Worm (Caenorhabditis elegans) whole organism, L1 larva: ENCODE measurements around the gene K09B11.4.
A peak's percentile ranks its signal among the peaks of the same experiment; 100 is the strongest.

Source experiments
- C04F5.9 ChIP-seq: sonication (generic microtip); optimal IDR thresholded peaks from 2 replicates; lab custom pipeline; 2016; ENCODE audit warnings: missing genetic modification characterization, missing compliant biosample characterization
- C34B4.2 ChIP-seq: sonication (generic microtip); optimal IDR thresholded peaks from 2 replicates; lab custom pipeline; 2017; ENCODE audit warnings: mild to moderate bottlenecking, missing genetic modification characterization, missing compliant biosample characterization
- Y116A8C.19 ChIP-seq: sonication (generic microtip); optimal IDR thresholded peaks from 2 replicates; lab custom pipeline; 2016; ENCODE audit warnings: missing compliant biosample characterization, missing genetic modification characterization, borderline replicate concordance
- aha-1 ChIP-seq: fragments of 150-350 bp; optimal IDR thresholded peaks from 2 replicates; lab custom pipeline; 2014; ENCODE audit warnings: missing biosample characterization, missing genetic modification characterization
- ceh-63 ChIP-seq: fragments of 200-800 bp; sonication (Bioruptor generic); optimal IDR thresholded peaks from 2 replicates; lab custom pipeline; 2018; ENCODE audit warnings: mild to moderate bottlenecking, missing genetic modification characterization, missing compliant biosample characterization
- ceh-8 ChIP-seq: fragments of 200-800 bp; sonication (Bioruptor generic); optimal IDR thresholded peaks from 2 replicates; lab custom pipeline; 2018; ENCODE audit warnings: mild to moderate bottlenecking, missing genetic modification characterization, moderate library complexity, missing compliant biosample characterization
- ceh-88 ChIP-seq: fragments of 200-800 bp; sonication (Bioruptor generic); IDR thresholded peaks from 2 replicates; pipeline ENCODE4 v1.3.6; 2022; ENCODE audit warnings: missing genetic modification characterization, missing compliant biosample characterization
- ceh-90 ChIP-seq: sonication (generic microtip); optimal IDR thresholded peaks from 2 replicates; lab custom pipeline; 2016; ENCODE audit warnings: missing genetic modification characterization, missing compliant biosample characterization
- ces-1 ChIP-seq: fragments of 150-350 bp; optimal IDR thresholded peaks from 2 replicates; lab custom pipeline; 2014; ENCODE audit warnings: missing biosample characterization, missing genetic modification reagents, missing genetic modification characterization
- efl-1 ChIP-seq, 4 experiments: fragments of 150-350 bp; optimal IDR thresholded peaks in 3 of 4; peaks in 1 of 4; 1 replicate in 1 of 4; 2 replicates in 3 of 4; lab custom pipeline; 2014; ENCODE audit warnings: missing biosample characterization in 2 of 4, missing genetic modification characterization in 2 of 4, missing genetic modification reagents in 2 of 4
- egl-27 ChIP-seq, 2 experiments: fragments of 150-350 bp in 1 of 2; sonication (generic microtip); optimal IDR thresholded peaks; 3 replicates each; lab custom pipeline; 2017 to 2018; ENCODE audit warnings: missing biosample characterization in 2 of 2, missing genetic modification characterization in 2 of 2, missing genetic modification reagents in 2 of 2
- elt-2 ChIP-seq: sonication (generic microtip); optimal IDR thresholded peaks from 2 replicates; lab custom pipeline; 2016; ENCODE audit warnings: missing genetic modification characterization, mild to moderate bottlenecking, inconsistent platforms, missing compliant biosample characterization, missing genetic modification reagents
- elt-3 ChIP-seq, 6 experiments: fragments of 150-350 bp in 1 of 6; sonication (generic microtip); optimal IDR thresholded peaks; 2 replicates each; lab custom pipeline; 2017 to 2018; ENCODE audit warnings: missing biosample characterization in 6 of 6, missing genetic modification characterization in 6 of 6, inconsistent platforms in 1 of 6
- fkh-10 ChIP-seq: sonication (generic microtip); optimal IDR thresholded peaks from 2 replicates; lab custom pipeline; 2017; ENCODE audit warnings: missing biosample characterization, missing genetic modification reagents, missing genetic modification characterization
- fkh-4 ChIP-seq: sonication (generic microtip); optimal IDR thresholded peaks from 2 replicates; lab custom pipeline; 2016; ENCODE audit warnings: missing compliant biosample characterization, missing genetic modification characterization, borderline replicate concordance
- fkh-8 ChIP-seq: sonication (generic microtip); optimal IDR thresholded peaks from 2 replicates; lab custom pipeline; 2016; ENCODE audit warnings: mild to moderate bottlenecking, missing genetic modification characterization, missing compliant biosample characterization
- fos-1 ChIP-seq: fragments of 150-350 bp; optimal IDR thresholded peaks from 2 replicates; lab custom pipeline; 2014; ENCODE audit warnings: missing biosample characterization, missing genetic modification characterization
- grh-1 ChIP-seq: fragments of 200-800 bp; sonication (Bioruptor generic); IDR thresholded peaks from 2 replicates; pipeline ENCODE4 v1.3.6; 2022; ENCODE audit warnings: missing genetic modification reagents, missing genetic modification characterization, missing compliant biosample characterization
- hlh-17 ChIP-seq: fragments of 200-800 bp; sonication (Bioruptor generic); optimal IDR thresholded peaks from 2 replicates; lab custom pipeline; 2018; ENCODE audit warnings: missing genetic modification characterization, mild to moderate bottlenecking, missing compliant biosample characterization, moderate library complexity, borderline replicate concordance
- hlh-4 ChIP-seq: sonication (generic microtip); optimal IDR thresholded peaks from 2 replicates; lab custom pipeline; 2016; ENCODE audit warnings: mild to moderate bottlenecking, missing genetic modification characterization, missing compliant biosample characterization
- irx-1 ChIP-seq: sonication (generic microtip); optimal IDR thresholded peaks from 2 replicates; lab custom pipeline; 2016; ENCODE audit warnings: missing genetic modification characterization, missing compliant biosample characterization
- isw-1 ChIP-seq: fragments of 200-800 bp; sonication (Bioruptor generic); IDR thresholded peaks from 2 replicates; pipeline ENCODE4 v1.3.6; 2022; ENCODE audit warnings: missing genetic modification characterization, missing compliant biosample characterization
- lin-13 ChIP-seq: fragments of 150-350 bp; optimal IDR thresholded peaks from 2 replicates; lab custom pipeline; 2014; ENCODE audit warnings: missing biosample characterization, missing genetic modification reagents, missing genetic modification characterization
- lin-15B ChIP-seq: fragments of 150-350 bp; sonication (generic microtip); optimal IDR thresholded peaks from 3 replicates; lab custom pipeline; 2014; ENCODE audit warnings: missing biosample characterization, missing genetic modification characterization
- lsy-2 ChIP-seq, 2 experiments: fragments of 150-350 bp; optimal IDR thresholded peaks; 2 replicates each; lab custom pipeline; 2014; ENCODE audit warnings: missing biosample characterization in 2 of 2, missing genetic modification characterization in 2 of 2
- mab-9 ChIP-seq: fragments of 200-800 bp; sonication (Bioruptor generic); IDR thresholded peaks from 2 replicates; pipeline ENCODE4 v1.3.6; 2022; ENCODE audit warnings: missing genetic modification reagents, missing genetic modification characterization, missing compliant biosample characterization
- mef-2 ChIP-seq: fragments of 150-350 bp; optimal IDR thresholded peaks from 2 replicates; lab custom pipeline; 2014; ENCODE audit warnings: missing biosample characterization, missing genetic modification characterization
- mep-1 ChIP-seq: fragments of 150-350 bp; optimal IDR thresholded peaks from 2 replicates; lab custom pipeline; 2014; ENCODE audit warnings: missing biosample characterization, missing genetic modification characterization
- nhr-11 ChIP-seq: fragments of 150-350 bp; optimal IDR thresholded peaks from 2 replicates; lab custom pipeline; 2014; ENCODE audit warnings: missing biosample characterization, missing genetic modification characterization
- nhr-19 ChIP-seq: fragments of 200-800 bp; sonication (Bioruptor generic); conservative IDR thresholded peaks from 2 replicates; pipeline ENCODE4 v1.3.6; 2022; ENCODE audit warnings: missing genetic modification characterization, missing compliant biosample characterization
- nhr-237 ChIP-seq: fragments of 150-350 bp; optimal IDR thresholded peaks from 2 replicates; lab custom pipeline; 2014; ENCODE audit warnings: missing biosample characterization, missing genetic modification characterization
- nhr-47 ChIP-seq: sonication (generic microtip); optimal IDR thresholded peaks from 2 replicates; lab custom pipeline; 2016; ENCODE audit warnings: mild to moderate bottlenecking, missing genetic modification characterization, moderate library complexity, missing compliant biosample characterization
- nhr-76 ChIP-seq: sonication (generic microtip); optimal IDR thresholded peaks from 2 replicates; lab custom pipeline; 2017; ENCODE audit warnings: missing biosample characterization, missing genetic modification characterization
- nhr-77 ChIP-seq: fragments of 150-350 bp; optimal IDR thresholded peaks from 2 replicates; lab custom pipeline; 2014; ENCODE audit warnings: missing biosample characterization, missing genetic modification characterization
- nhr-90 ChIP-seq: sonication (generic microtip); optimal IDR thresholded peaks from 2 replicates; lab custom pipeline; 2016; ENCODE audit warnings: mild to moderate bottlenecking, missing genetic modification characterization, missing compliant biosample characterization; ENCODE audit not compliant: poor library complexity
- pag-3 ChIP-seq: sonication (generic microtip); optimal IDR thresholded peaks from 2 replicates; lab custom pipeline; 2017; ENCODE audit warnings: missing genetic modification characterization, mild to moderate bottlenecking, missing compliant biosample characterization, antibody characterized with exemption, borderline replicate concordance; ENCODE audit not compliant: insufficient read depth
- pqm-1 ChIP-seq: sonication (generic microtip); optimal IDR thresholded peaks from 3 replicates; lab custom pipeline; 2017; ENCODE audit warnings: missing biosample characterization, missing genetic modification characterization
- skn-1 ChIP-seq: fragments of 150-350 bp; optimal IDR thresholded peaks from 2 replicates; lab custom pipeline; 2014; ENCODE audit warnings: missing biosample characterization, missing genetic modification characterization
- snpc-4 ChIP-seq: fragments of 150-350 bp; optimal IDR thresholded peaks from 2 replicates; lab custom pipeline; 2014; ENCODE audit warnings: missing biosample characterization, missing genetic modification characterization
- snu-23 ChIP-seq: sonication (generic microtip); optimal IDR thresholded peaks from 2 replicates; lab custom pipeline; 2016; ENCODE audit warnings: missing genetic modification characterization, missing compliant biosample characterization
- sox-4 ChIP-seq: sonication (generic microtip); optimal IDR thresholded peaks from 2 replicates; lab custom pipeline; 2016; ENCODE audit warnings: missing genetic modification characterization, missing compliant biosample characterization
- sup-37 ChIP-seq: fragments of 200-800 bp; sonication (Bioruptor generic); optimal IDR thresholded peaks from 2 replicates; lab custom pipeline; 2018; ENCODE audit warnings: mild to moderate bottlenecking, missing genetic modification characterization, missing compliant biosample characterization
- swsn-7 ChIP-seq: sonication (generic microtip); optimal IDR thresholded peaks from 2 replicates; lab custom pipeline; 2016; ENCODE audit warnings: missing genetic modification characterization, missing compliant biosample characterization
- tbx-2 ChIP-seq: sonication (generic microtip); optimal IDR thresholded peaks from 2 replicates; lab custom pipeline; 2016; ENCODE audit warnings: missing genetic modification characterization, missing compliant biosample characterization
- unc-30 ChIP-seq: sonication (generic microtip); optimal IDR thresholded peaks from 2 replicates; lab custom pipeline; 2017; ENCODE audit warnings: missing biosample characterization, missing genetic modification characterization
- unc-62 ChIP-seq: fragments of 150-350 bp; optimal IDR thresholded peaks from 2 replicates; lab custom pipeline; 2014; ENCODE audit warnings: missing biosample characterization, missing genetic modification reagents, missing genetic modification characterization
- unc-86 ChIP-seq: sonication (generic microtip); optimal IDR thresholded peaks from 2 replicates; lab custom pipeline; 2016; ENCODE audit warnings: missing genetic modification characterization, missing compliant biosample characterization
- xbp-1 ChIP-seq: sonication (generic microtip); optimal IDR thresholded peaks from 2 replicates; lab custom pipeline; 2016; ENCODE audit warnings: missing genetic modification characterization, missing compliant biosample characterization
- zip-4 ChIP-seq: fragments of 200-800 bp; sonication (Bioruptor generic); optimal IDR thresholded peaks from 2 replicates; lab custom pipeline; 2018; ENCODE audit warnings: mild to moderate bottlenecking, missing genetic modification characterization, moderate library complexity, missing compliant biosample characterization
- ztf-11 ChIP-seq, 2 experiments: sonication (generic microtip); optimal IDR thresholded peaks; 2 replicates each; lab custom pipeline; 2016 to 2017; ENCODE audit warnings: missing genetic modification characterization in 2 of 2, missing biosample characterization in 1 of 2, missing compliant biosample characterization in 1 of 2
- ztf-4 ChIP-seq: fragments of 150-350 bp; optimal IDR thresholded peaks from 2 replicates; lab custom pipeline; 2014; ENCODE audit warnings: missing biosample characterization, missing genetic modification characterization

Gene K09B11.4

DNA sequence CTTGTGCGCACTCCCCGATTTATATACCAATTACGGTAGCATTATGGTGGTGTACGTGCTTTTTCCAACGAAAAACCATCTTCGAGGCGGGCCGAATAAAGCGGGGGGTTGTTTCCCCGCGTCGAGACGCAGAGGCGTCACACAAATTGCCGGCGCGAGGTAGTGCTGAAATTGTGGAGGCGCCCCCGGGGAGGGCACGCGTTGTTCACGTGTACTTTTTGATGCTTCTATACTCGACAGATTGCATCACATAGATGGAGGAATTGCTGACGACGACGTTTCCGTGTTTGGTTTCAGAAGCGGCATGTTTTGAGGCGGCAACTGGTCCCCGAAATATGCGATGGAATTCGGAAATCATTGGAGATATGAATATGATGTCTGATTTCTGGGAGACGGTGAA, 34.1 kb upstream of the K09B11.4 start (continued):
- TF ChIP-seq mef-2 (tag; lab: Kevin White, UChicago) (peak; percentile 79), skn-1 (tag; lab: Kevin White, UChicago) (peak; percentile 88), zip-4 (GFP tag; lab: Kevin White, UChicago) (peak; percentile 4), nhr-237 (tag; lab: Kevin White, UChicago) (peak; percentile 64), ztf-4 (tag; lab: Kevin White, UChicago) (peak; percentile 85), swsn-7 (tag; lab: Kevin White, UChicago) (peak; percentile 89), pag-3 (tag; lab: Kevin White, UChicago) (no peak), isw-1 (GFP tag; lab: Robert Waterston, UW) (peak; percentile 63), snpc-4 (tag; lab: Kevin White, UChicago) (peak; percentile 24), hlh-17 (no peak), ceh-8 (GFP tag; lab: Kevin White, UChicago) (peak; percentile 75), tbx-2 (tag; lab: Kevin White, UChicago) (peak; percentile 91), fkh-4 (tag; lab: Kevin White, UChicago) (no peak), lsy-2 (tag; optimal IDR thresholded peaks at IDR 0.05; lab: Kevin White, UChicago) (peak; percentile 74 to 87), mep-1 (peak; percentile 56), fos-1 (peak; percentile 26), unc-86 (tag; lab: Kevin White, UChicago) (peak; percentile 63), C04F5.9 (tag; lab: Kevin White, UChicago) (no peak), nhr-11 (tag; lab: Kevin White, UChicago) (peak; percentile 36), ceh-63 (GFP tag; lab: Kevin White, UChicago) (no peak), lin-13 (GFP tag; lab: Kevin White, UChicago) (peak; percentile 84), unc-62 (no peak), ceh-90 (tag; lab: Kevin White, UChicago) (no peak), irx-1 (tag; lab: Kevin White, UChicago) (peak; percentile 68), C34B4.2 (no peak), ztf-11 (tag; optimal IDR thresholded peaks at IDR 0.05; lab: Kevin White, UChicago) (peak in 1 of 2 experiments; percentile 53), fkh-10 (GFP tag; lab: Kevin White, UChicago) (peak; percentile 93), sox-4 (tag; lab: Kevin White, UChicago) (peak; percentile 26), sup-37 (GFP tag; lab: Kevin White, UChicago) (no peak), ces-1 (GFP tag; lab: Kevin White, UChicago) (no peak), nhr-76 (tag; lab: Kevin White, UChicago) (no peak), snu-23 (GFP tag; lab: Kevin White, UChicago) (peak; percentile 96), egl-27 (tag; optimal IDR thresholded peaks at IDR 0.05; lab: Kevin White, UChicago) (peak; percentile 69 to 88), lin-15B (peak; percentile 2), aha-1 (peak; percentile 93), nhr-90 (tag; lab: Kevin White, UChicago) (peak; percentile 88)
- TF ChIP-seq, all 84 proteins: peak for 56

DNA sequence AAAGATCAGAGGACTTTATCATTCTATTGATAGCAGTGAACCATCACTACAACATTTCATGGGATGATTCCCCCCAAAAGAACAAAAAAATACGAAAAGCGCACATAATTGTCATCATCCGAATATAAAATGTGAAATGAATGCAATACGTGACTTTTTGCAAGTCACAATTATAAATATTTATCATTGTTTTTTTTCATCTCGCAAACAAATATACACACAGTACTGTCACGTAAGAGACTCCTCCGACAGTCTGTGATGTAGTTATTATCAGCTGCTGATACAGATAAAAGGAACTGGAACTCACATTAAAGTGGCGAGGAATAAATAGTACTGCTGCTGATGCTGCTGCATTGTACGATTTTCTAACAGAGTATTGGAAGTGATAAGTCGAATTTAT, 33.0 kb upstream of the K09B11.4 start:
- TF ChIP-seq fkh-4 (tag; lab: Kevin White, UChicago): no peak
- no peak for TF ChIP-seq Y116A8C.19 (tag; lab: Kevin White, UChicago)
- no peak for TF ChIP-seq nhr-19 (GFP tag; lab: Robert Waterston, UW)
- TF ChIP-seq lin-15B: no peak
- TF ChIP-seq pqm-1 (tag; lab: Kevin White, UChicago): no peak
- TF ChIP-seq ceh-88 (GFP tag; lab: Robert Waterston, UW): no peak
- TF ChIP-seq elt-3 (tag; optimal IDR thresholded peaks at IDR 0.05; lab: Kevin White, UChicago): no peak
- TF ChIP-seq mab-9: no peak
- TF ChIP-seq nhr-237 (tag; lab: Kevin White, UChicago): no peak
- TF ChIP-seq grh-1 (GFP tag; lab: Robert Waterston, UW): no peak
- no peak for TF ChIP-seq fkh-8 (tag; lab: Kevin White, UChicago)
- TF ChIP-seq swsn-7 (tag; lab: Kevin White, UChicago): no peak
- TF ChIP-seq efl-1 (optimal IDR thresholded peaks at IDR 0.05; lab: Kevin White, UChicago): no peak
- TF ChIP-seq efl-1 (GFP tag; optimal IDR thresholded peaks at IDR 0.05 in 1 of 2; lab: Kevin White, UChicago): peak in 1 of 2 experiments; percentile 54
- TF ChIP-seq unc-30: no peak
- TF ChIP-seq nhr-90 (tag; lab: Kevin White, UChicago): peak; percentile 32
- TF ChIP-seq xbp-1 (tag; lab: Kevin White, UChicago): no peak
- no peak for TF ChIP-seq fkh-10 (GFP tag; lab: Kevin White, UChicago)
- TF ChIP-seq nhr-76 (tag; lab: Kevin White, UChicago): no peak
- no peak for TF ChIP-seq nhr-77
- TF ChIP-seq elt-2 (tag; lab: Kevin White, UChicago): peak; percentile 80
- no peak for TF ChIP-seq hlh-4 (tag; lab: Kevin White, UChicago)
- TF ChIP-seq nhr-47: no peak
